Worm (Caenorhabditis elegans) whole organism, L4 larva: ENCODE data around the gene F22B5.6.

ENCODE experiments used
- attf-4 ChIP-seq: sonication (generic microtip); optimal IDR thresholded peaks from 3 replicates; lab custom pipeline; 2017; ENCODE audit warnings: missing biosample characterization, missing genetic modification characterization
- ceh-62 ChIP-seq: sonication (generic microtip); optimal IDR thresholded peaks from 2 replicates; lab custom pipeline; 2017; ENCODE audit warnings: missing biosample characterization, missing genetic modification characterization
- duxl-1 ChIP-seq: sonication (generic microtip); optimal IDR thresholded peaks from 2 replicates; lab custom pipeline; 2016; ENCODE audit warnings: mild to moderate bottlenecking, missing genetic modification characterization, moderate library complexity, missing compliant biosample characterization; ENCODE audit not compliant: poor library complexity
- fkh-10 ChIP-seq: fragments of 150-350 bp; optimal IDR thresholded peaks from 2 replicates; lab custom pipeline; 2014; ENCODE audit warnings: missing biosample characterization, missing genetic modification reagents, missing genetic modification characterization
- hif-1 ChIP-seq, 2 experiments: sonication (generic microtip); optimal IDR thresholded peaks; 2 replicates each; lab custom pipeline; 2016 to 2017; ENCODE audit warnings: missing compliant biosample characterization in 2 of 2, missing genetic modification characterization in 2 of 2, missing genetic modification reagents in 2 of 2, missing genotype in 2 of 2, mild to moderate bottlenecking in 1 of 2
- mep-1 ChIP-seq: fragments of 150-350 bp; sonication (generic microtip); optimal IDR thresholded peaks from 3 replicates; lab custom pipeline; 2014; ENCODE audit warnings: missing biosample characterization, missing genetic modification characterization
- nhr-6 ChIP-seq: fragments of 150-350 bp; optimal IDR thresholded peaks from 2 replicates; lab custom pipeline; 2014; ENCODE audit warnings: missing biosample characterization, missing genetic modification characterization
- pha-4 ChIP-seq, 2 experiments: fragments of 150-350 bp in 1 of 2; fragments of 200-800 bp in 1 of 2; sonication (Bioruptor generic) in 1 of 2; IDR thresholded peaks in 1 of 2; optimal IDR thresholded peaks in 1 of 2; 2 replicates each; pipeline versions ENCODE4 v1.3.6 to Lab custom; 2014 to 2022; ENCODE audit warnings: missing genetic modification characterization in 2 of 2, missing genetic modification reagents in 2 of 2, missing biosample characterization in 1 of 2, missing compliant biosample characterization in 1 of 2
- pqm-1 ChIP-seq: sonication (generic microtip); optimal IDR thresholded peaks from 2 replicates; lab custom pipeline; 2017; ENCODE audit warnings: missing biosample characterization, missing genetic modification characterization
- unc-130 ChIP-seq: sonication (generic microtip); optimal IDR thresholded peaks from 2 replicates; lab custom pipeline; 2016; ENCODE audit warnings: missing genetic modification reagents, missing genetic modification characterization, missing compliant biosample characterization
- zag-1 ChIP-seq: fragments of 150-350 bp; optimal IDR thresholded peaks from 2 replicates; lab custom pipeline; 2014; ENCODE audit warnings: missing biosample characterization, missing genetic modification characterization
- ztf-11 ChIP-seq: fragments of 150-350 bp; optimal IDR thresholded peaks from 2 replicates; lab custom pipeline; 2014; ENCODE audit warnings: missing biosample characterization, missing genetic modification characterization

- no peak for TF ChIP-seq ztf-11 (tag; lab: Kevin White, UChicago)
- no peak for TF ChIP-seq nhr-6 (tag; lab: Kevin White, UChicago)
- no peak for TF ChIP-seq duxl-1 (tag; lab: Kevin White, UChicago)
- TF ChIP-seq fkh-10: no peak
- no peak for TF ChIP-seq pha-4 (GFP tag; IDR thresholded peaks at IDR 0.05; lab: Robert Waterston, UW)
- no peak for TF ChIP-seq pha-4 (tag; optimal IDR thresholded peaks at IDR 0.05; lab: Kevin White, UChicago)
- no peak for TF ChIP-seq hif-1 (tag; optimal IDR thresholded peaks at IDR 0.05; lab: Kevin White, UChicago)
- no peak for TF ChIP-seq unc-130 (GFP tag; lab: Kevin White, UChicago)
- no peak for TF ChIP-seq zag-1 (tag; lab: Kevin White, UChicago)
- TF ChIP-seq pqm-1 (tag; lab: Kevin White, UChicago): no peak
- no peak for TF ChIP-seq attf-4
- TF ChIP-seq mep-1 (tag; lab: Kevin White, UChicago): no peak
- TF ChIP-seq ceh-62 (tag; lab: Kevin White, UChicago): no peak
Measured at ce11 chrII:8475306-8475822, 19.4 kb upstream of the F22B5.6 start, which contains the start of the genes M05D6.1 and M05D6.3.
